Worm (Caenorhabditis elegans) whole organism, L4/young adult: ENCODE data around the gene clec-168.

ENCODE experiments used
- W03F9.2 ChIP-seq: fragments of 150-350 bp; optimal IDR thresholded peaks from 2 replicates; lab custom pipeline; 2014; ENCODE audit warnings: missing biosample characterization, missing genetic modification characterization
- him-1 ChIP-seq: sonication (generic microtip); optimal IDR thresholded peaks from 2 replicates; lab custom pipeline; 2016; ENCODE audit warnings: missing genotype, missing genetic modification reagents, missing genetic modification characterization, missing compliant biosample characterization

DNA sequence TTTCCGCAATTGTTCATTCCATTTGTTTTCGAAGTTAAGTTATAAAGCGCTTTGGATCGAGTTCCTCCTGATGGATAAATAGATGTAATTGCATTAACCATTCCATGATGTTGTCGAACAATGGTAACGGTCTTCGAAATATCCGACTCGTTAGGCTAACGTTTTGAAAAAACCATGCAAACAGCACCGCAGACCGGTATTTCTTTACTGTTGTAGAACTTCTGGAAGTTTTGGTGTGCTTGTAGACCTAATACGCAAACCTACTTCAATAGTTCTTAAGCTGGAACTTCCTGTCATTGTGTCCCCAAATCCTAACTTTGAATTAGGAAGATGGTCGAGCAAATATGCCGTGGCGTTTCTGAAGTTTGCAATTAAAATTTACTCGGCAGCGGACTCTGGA lies 11.5 kb upstream of the clec-168 start, which contains the start of gene F38A1.9:
- TF ChIP-seq W03F9.2 (tag; lab: Kevin White, UChicago) (no peak), him-1 (no peak)
